Fruit fly (Drosophila melanogaster) whole organism, pupa: Measurements from ENCODE around the gene Jon99Ci.

ENCODE experiments used
- CG8159 ChIP-seq: fragments of 200-800 bp; sonication (Bioruptor generic); optimal IDR thresholded peaks from 3 replicates; lab custom pipeline; 2018; ENCODE audit warnings: missing biosample characterization, mild to moderate bottlenecking, missing genetic modification characterization, moderate library complexity
- Pif1A ChIP-seq: fragments of 200-800 bp; sonication (Bioruptor generic); optimal IDR thresholded peaks from 3 replicates; lab custom pipeline; 2016; ENCODE audit warnings: missing biosample characterization, missing genetic modification characterization

DNA sequence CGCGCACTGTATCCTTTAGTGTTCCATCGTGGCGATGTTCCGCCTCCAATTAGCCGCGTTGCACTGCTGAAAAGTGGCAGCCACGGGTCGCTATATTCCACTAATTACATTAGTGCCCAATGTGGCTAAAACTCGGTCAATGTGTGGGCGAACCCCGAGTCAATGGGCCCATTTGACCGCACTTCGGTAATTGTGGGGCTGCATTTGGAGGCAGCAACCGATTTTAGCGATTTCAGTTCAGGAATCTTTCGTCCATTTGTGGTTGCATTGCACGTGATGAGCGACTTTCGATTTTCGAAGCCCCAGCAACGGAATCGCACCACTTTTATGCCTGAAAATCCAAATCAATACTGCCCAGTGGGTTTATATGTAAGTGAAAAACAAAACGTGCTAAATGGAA lies 5.8 kb downstream of the Jon99Ci start, which contains the start of gene trp:
- TF ChIP-seq CG8159 (tag; lab: Kevin White, UChicago): no peak
- TF ChIP-seq Pif1A: no peak
